Worm (Caenorhabditis elegans): Measurements from ENCODE around the gene T21C9.6.

ce11 chrV:10581837-10582300, at the start of gene T21C9.6:
- TF ChIP-seq madf-10 (tag; optimal IDR thresholded peaks at IDR 0.05) (no peak), ama-1 (optimal IDR thresholded peaks at IDR 0.05) (no peak), ama-1 (GFP tag; optimal IDR thresholded peaks at IDR 0.05) (no peak), snpc-4 (GFP tag; optimal IDR thresholded peaks at IDR 0.05) (no peak), snpc-4 (tag; optimal IDR thresholded peaks at IDR 0.05) (no peak), tlf-1 (GFP tag; optimal IDR thresholded peaks at IDR 0.05) (no peak), ztf-28 (GFP tag; IDR thresholded peaks at IDR 0.05) (no peak), hlh-26 (GFP tag; conservative IDR thresholded peaks at IDR 0.05) (no peak), nhr-120 (GFP tag; IDR thresholded peaks at IDR 0.05) (no peak), akir-1 (GFP tag; optimal IDR thresholded peaks at IDR 0.05) (no peak), mel-28 (tag; optimal IDR thresholded peaks at IDR 0.05; ENCODE audit: borderline replicate concordance) (no peak), lag-1 (GFP tag; IDR thresholded peaks at IDR 0.05) (no peak), ceh-79 (tag; optimal IDR thresholded peaks at IDR 0.05) (no peak), ztf-22 (GFP tag; optimal IDR thresholded peaks at IDR 0.05) (no peak)
